Fruit fly (Drosophila melanogaster): ENCODE measurements around the gene IntS10.

Gene IntS10

DNA sequence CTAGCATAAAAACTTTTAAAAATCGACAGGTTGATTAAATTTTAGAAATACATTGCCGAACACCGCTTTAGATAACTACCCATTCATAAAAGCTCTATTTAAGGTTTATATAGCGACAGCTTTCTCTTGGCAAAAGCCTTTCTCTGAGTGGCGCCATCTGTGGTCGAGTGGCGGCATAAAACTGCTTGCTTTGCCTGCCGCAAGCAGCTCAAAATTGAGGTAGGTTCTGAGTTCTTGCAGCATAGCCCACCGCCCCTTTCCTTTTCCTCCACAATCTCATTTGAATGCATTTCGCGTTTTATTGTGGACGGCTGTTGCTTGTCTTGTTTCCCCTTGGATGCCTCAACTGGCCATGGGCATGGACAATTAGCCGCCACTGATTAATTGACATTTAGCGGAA, 38.7 kb upstream of the IntS10 start (continued):
- TF ChIP-seq CG4318 (GFP tag; optimal IDR thresholded peaks at IDR 0.05) (no peak), CG8632 (GFP tag; optimal IDR thresholded peaks at IDR 0.05) (no peak), CG34406 (GFP tag; optimal IDR thresholded peaks at IDR 0.05) (peak; percentile 5), CG6163 (GFP tag; IDR thresholded peaks at IDR 0.05) (peak; percentile 35; the same call in 1 of the 3 replicates), CG6854 (GFP tag; optimal IDR thresholded peaks at IDR 0.05) (no peak), CG16779 (tag; optimal IDR thresholded peaks at IDR 0.05) (no peak), Met (GFP tag; optimal IDR thresholded peaks at IDR 0.05) (peak; percentile 61), CG11294 (GFP tag; IDR thresholded peaks at IDR 0.05) (no peak), svp (GFP tag) (peak; percentile 71), CG3032 (tag; optimal IDR thresholded peaks at IDR 0.05) (no peak), CG15336 (GFP tag; IDR thresholded peaks at IDR 0.05) (no peak), ss (GFP tag; optimal IDR thresholded peaks at IDR 0.05) (peak in 1 of 2 experiments; percentile 11), achi (GFP tag; optimal IDR thresholded peaks at IDR 0.05) (no peak), CG31627 (GFP tag; optimal IDR thresholded peaks at IDR 0.05) (peak; percentile 42), pdm3 (GFP tag; optimal IDR thresholded peaks at IDR 0.05) (peak; percentile 56), cyc (GFP tag; optimal IDR thresholded peaks at IDR 0.05) (peak; percentile 25), spab (GFP tag; optimal IDR thresholded peaks at IDR 0.05) (no peak), Eip93F (GFP tag; optimal IDR thresholded peaks at IDR 0.05) (no peak), CG9139 (GFP tag; optimal IDR thresholded peaks at IDR 0.05) (no peak), esn (GFP tag; optimal IDR thresholded peaks at IDR 0.05) (peak; percentile 60), Hr4 (GFP tag; optimal IDR thresholded peaks at IDR 0.05) (peak; percentile 43), CG32006 (GFP tag; optimal IDR thresholded peaks at IDR 0.05) (peak; percentile 5), CG3919 (GFP tag; optimal IDR thresholded peaks at IDR 0.05) (peak; percentile 27), Blimp-1 (GFP tag; optimal IDR thresholded peaks at IDR 0.05) (no peak)

DNA sequence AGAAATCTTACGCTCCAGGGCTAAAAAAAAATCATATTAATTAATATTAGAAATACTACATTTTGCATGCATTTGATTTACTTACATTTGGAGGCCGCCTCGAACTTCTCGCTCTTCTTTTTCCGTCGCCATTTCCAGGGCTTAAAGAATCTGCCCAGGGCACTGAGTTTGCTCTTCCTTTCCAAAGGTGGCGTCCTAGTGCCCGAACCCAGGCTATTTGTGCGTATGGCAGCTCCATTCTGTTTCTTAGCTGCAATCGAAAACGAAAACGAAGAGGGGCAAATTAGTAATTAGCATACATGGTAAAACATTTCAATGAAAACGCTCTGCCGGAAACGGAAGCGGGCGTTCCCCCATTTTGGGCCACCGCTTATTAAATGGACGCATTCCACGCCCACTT, 37.4 kb upstream of the IntS10 start:
- no peak for TF ChIP-seq OdsH (GFP tag; optimal IDR thresholded peaks at IDR 0.05)
- TF ChIP-seq CG6276 (GFP tag; optimal IDR thresholded peaks at IDR 0.05) = no peak
- no peak for TF ChIP-seq CG31627 (GFP tag; optimal IDR thresholded peaks at IDR 0.05)
- TF ChIP-seq CG4318 (GFP tag; optimal IDR thresholded peaks at IDR 0.05) = no peak
- TF ChIP-seq esn (GFP tag; optimal IDR thresholded peaks at IDR 0.05) = no peak
- no peak for TF ChIP-seq Ets96B (tag; optimal IDR thresholded peaks at IDR 0.05)
- TF ChIP-seq CG11902 (GFP tag; optimal IDR thresholded peaks at IDR 0.05) = no peak
- no peak for TF ChIP-seq CG8632 (GFP tag; optimal IDR thresholded peaks at IDR 0.05)
- TF ChIP-seq CG6792 (GFP tag; optimal IDR thresholded peaks at IDR 0.05) = no peak
- TF ChIP-seq Smox (GFP tag; optimal IDR thresholded peaks at IDR 0.05) = no peak

- TF ChIP-seq Ets96B (tag; optimal IDR thresholded peaks at IDR 0.05) = no peak
- no peak for TF ChIP-seq vri (GFP tag; optimal IDR thresholded peaks at IDR 0.05)
- 0 out of 2 replicates have a peak, but pooled peaks have one; percentile 17 for TF ChIP-seq CG11294 (GFP tag; IDR thresholded peaks at IDR 0.05)
- no peak for TF ChIP-seq CG3032 (tag; optimal IDR thresholded peaks at IDR 0.05)
- TF ChIP-seq CG6854 (GFP tag; optimal IDR thresholded peaks at IDR 0.05) = no peak
- no peak for TF ChIP-seq CG8119 (GFP tag; IDR thresholded peaks at IDR 0.05)
- no peak for TF ChIP-seq fkh (GFP tag; optimal IDR thresholded peaks at IDR 0.05)
- TF ChIP-seq CG7368 (GFP tag; optimal IDR thresholded peaks at IDR 0.05) = no peak
- peak; percentile 14 for TF ChIP-seq cyc (GFP tag; optimal IDR thresholded peaks at IDR 0.05)
- no peak for TF ChIP-seq fd59A (GFP tag; optimal IDR thresholded peaks at IDR 0.05)
- no peak for TF ChIP-seq CG9139 (GFP tag; optimal IDR thresholded peaks at IDR 0.05)
- TF ChIP-seq Blimp-1 (GFP tag; optimal IDR thresholded peaks at IDR 0.05) = no peak
- TF ChIP-seq CG34406 (GFP tag; optimal IDR thresholded peaks at IDR 0.05) = peak; percentile 20
- TF ChIP-seq pdm3 (GFP tag; optimal IDR thresholded peaks at IDR 0.05) = peak; percentile 44
- no peak for TF ChIP-seq CG6808 (GFP tag; optimal IDR thresholded peaks at IDR 0.05)
- TF ChIP-seq CG3919 (GFP tag; optimal IDR thresholded peaks at IDR 0.05) = no peak
- peak; percentile 14 for TF ChIP-seq CG8632 (GFP tag; optimal IDR thresholded peaks at IDR 0.05)
- peak; percentile 24 for TF ChIP-seq achi (GFP tag; optimal IDR thresholded peaks at IDR 0.05)
- TF ChIP-seq lz (GFP tag; optimal IDR thresholded peaks at IDR 0.05) = peak; percentile 58
- peak; percentile 40; the same call in 1 of the 3 replicates for TF ChIP-seq CG6163 (GFP tag; IDR thresholded peaks at IDR 0.05)
- TF ChIP-seq net (GFP tag; optimal IDR thresholded peaks at IDR 0.05) = no peak
- TF ChIP-seq CG8319 (GFP tag; optimal IDR thresholded peaks at IDR 0.05) = no peak
- no peak for TF ChIP-seq svp (GFP tag)
- TF ChIP-seq esn (GFP tag; optimal IDR thresholded peaks at IDR 0.05) = peak; percentile 45
- TF ChIP-seq Gug (GFP tag; IDR thresholded peaks at IDR 0.05) = no peak; the same call in 1 of the 2 replicates
- TF ChIP-seq Sox102F (GFP tag; optimal IDR thresholded peaks at IDR 0.05) = peak; percentile 35
- TF ChIP-seq CG11762 (GFP tag; optimal IDR thresholded peaks at IDR 0.05; ENCODE audit: insufficient read depth) = peak; percentile 13
- peak; percentile 53 for TF ChIP-seq Hr39 (GFP tag; optimal IDR thresholded peaks at IDR 0.05)
- TF ChIP-seq CG15336 (GFP tag; IDR thresholded peaks at IDR 0.05) = no peak
- no peak for TF ChIP-seq fd85E (GFP tag; optimal IDR thresholded peaks at IDR 0.05)
- no peak for TF ChIP-seq CG10669 (GFP tag; optimal IDR thresholded peaks at IDR 0.05)
- peak; percentile 23 for TF ChIP-seq dac (GFP tag; optimal IDR thresholded peaks at IDR 0.05)
Measured at dm6 chr3L:3770823-3771222, 35.7 kb upstream of the IntS10 start.

All from whole organism, prepupa.